Worm (Caenorhabditis elegans) whole organism, L1 larva: ENCODE data around the gene F57G9.7.

Source experiments
- C04F5.9 ChIP-seq: sonication (generic microtip); optimal IDR thresholded peaks from 2 replicates; lab custom pipeline; 2016; ENCODE audit warnings: missing genetic modification characterization, missing compliant biosample characterization
- C16A3.4 ChIP-seq: fragments of 150-350 bp; optimal IDR thresholded peaks from 2 replicates; lab custom pipeline; 2014; ENCODE audit warnings: missing biosample characterization, missing genetic modification characterization
- F16B12.6 ChIP-seq: fragments of 150-350 bp; optimal IDR thresholded peaks from 2 replicates; lab custom pipeline; 2014; ENCODE audit warnings: missing biosample characterization, missing genetic modification characterization
- Y116A8C.19 ChIP-seq: sonication (generic microtip); optimal IDR thresholded peaks from 2 replicates; lab custom pipeline; 2016; ENCODE audit warnings: missing compliant biosample characterization, missing genetic modification characterization, borderline replicate concordance
- ceh-82 ChIP-seq, 3 experiments: fragments of 150-350 bp in 1 of 3; sonication (generic microtip) in 2 of 3; optimal IDR thresholded peaks; 2 replicates each; lab custom pipeline; 2014 to 2017; ENCODE audit warnings: missing biosample characterization in 3 of 3, missing genetic modification characterization in 3 of 3
- efl-1 ChIP-seq, 4 experiments: fragments of 150-350 bp; optimal IDR thresholded peaks in 3 of 4; peaks in 1 of 4; 1 replicate in 1 of 4; 2 replicates in 3 of 4; lab custom pipeline; 2014; ENCODE audit warnings: missing biosample characterization in 2 of 4, missing genetic modification characterization in 2 of 4, missing genetic modification reagents in 2 of 4
- egl-13 ChIP-seq: sonication (generic microtip); optimal IDR thresholded peaks from 2 replicates; lab custom pipeline; 2016; ENCODE audit warnings: missing genotype, missing genetic modification reagents, missing genetic modification characterization, missing compliant biosample characterization
- ets-5 ChIP-seq: fragments of 200-800 bp; sonication (Bioruptor generic); IDR thresholded peaks from 2 replicates; pipeline ENCODE4 v1.3.6; 2022; ENCODE audit warnings: missing genetic modification characterization, missing compliant biosample characterization
- fkh-10 ChIP-seq: sonication (generic microtip); optimal IDR thresholded peaks from 2 replicates; lab custom pipeline; 2017; ENCODE audit warnings: missing biosample characterization, missing genetic modification reagents, missing genetic modification characterization
- fkh-8 ChIP-seq: sonication (generic microtip); optimal IDR thresholded peaks from 2 replicates; lab custom pipeline; 2016; ENCODE audit warnings: mild to moderate bottlenecking, missing genetic modification characterization, missing compliant biosample characterization
- grh-1 ChIP-seq: fragments of 200-800 bp; sonication (Bioruptor generic); IDR thresholded peaks from 2 replicates; pipeline ENCODE4 v1.3.6; 2022; ENCODE audit warnings: missing genetic modification reagents, missing genetic modification characterization, missing compliant biosample characterization
- lin-13 ChIP-seq: fragments of 150-350 bp; optimal IDR thresholded peaks from 2 replicates; lab custom pipeline; 2014; ENCODE audit warnings: missing biosample characterization, missing genetic modification reagents, missing genetic modification characterization
- lin-14 ChIP-seq: fragments of 200-800 bp; sonication (Bioruptor generic); optimal IDR thresholded peaks from 2 replicates; lab custom pipeline; 2018; ENCODE audit warnings: mild to moderate bottlenecking, missing genetic modification characterization, moderate library complexity, missing compliant biosample characterization
- lin-35 ChIP-seq, 2 experiments: fragments of 150-350 bp; optimal IDR thresholded peaks; 2 replicates each; lab custom pipeline; 2014; ENCODE audit warnings: missing biosample characterization in 2 of 2, missing genetic modification characterization in 2 of 2, missing genetic modification reagents in 2 of 2
- lin-39 ChIP-seq: fragments of 150-350 bp; optimal IDR thresholded peaks from 2 replicates; lab custom pipeline; 2014; ENCODE audit warnings: missing biosample characterization, missing genetic modification reagents, missing genetic modification characterization
- lir-3 ChIP-seq: sonication (generic microtip); optimal IDR thresholded peaks from 2 replicates; lab custom pipeline; 2016; ENCODE audit warnings: mild to moderate bottlenecking, missing genetic modification characterization, moderate library complexity, missing compliant biosample characterization; ENCODE audit not compliant: poor library complexity
- lsy-2 ChIP-seq, 2 experiments: fragments of 150-350 bp; optimal IDR thresholded peaks; 2 replicates each; lab custom pipeline; 2014; ENCODE audit warnings: missing biosample characterization in 2 of 2, missing genetic modification characterization in 2 of 2
- mab-9 ChIP-seq: fragments of 200-800 bp; sonication (Bioruptor generic); IDR thresholded peaks from 2 replicates; pipeline ENCODE4 v1.3.6; 2022; ENCODE audit warnings: missing genetic modification reagents, missing genetic modification characterization, missing compliant biosample characterization
- mdl-1 ChIP-seq, 2 experiments: fragments of 150-350 bp; optimal IDR thresholded peaks; 2 replicates each; lab custom pipeline; 2014 to 2017; ENCODE audit warnings: missing biosample characterization in 2 of 2, missing genetic modification characterization in 2 of 2, inconsistent platforms in 1 of 2
- nhr-47 ChIP-seq: sonication (generic microtip); optimal IDR thresholded peaks from 2 replicates; lab custom pipeline; 2016; ENCODE audit warnings: mild to moderate bottlenecking, missing genetic modification characterization, moderate library complexity, missing compliant biosample characterization
- nhr-71 ChIP-seq: sonication (generic microtip); optimal IDR thresholded peaks from 2 replicates; lab custom pipeline; 2016; ENCODE audit warnings: mild to moderate bottlenecking, missing genetic modification characterization, moderate library complexity, missing compliant biosample characterization
- nhr-77 ChIP-seq: fragments of 150-350 bp; optimal IDR thresholded peaks from 2 replicates; lab custom pipeline; 2014; ENCODE audit warnings: missing biosample characterization, missing genetic modification characterization
- nhr-85 ChIP-seq: sonication (generic microtip); peaks from one replicate; lab custom pipeline; 2016; ENCODE audit warnings: missing genetic modification characterization, inconsistent platforms, missing compliant biosample characterization
- pax-3 ChIP-seq: fragments of 200-800 bp; sonication (Bioruptor generic); optimal IDR thresholded peaks from 2 replicates; lab custom pipeline; 2018; ENCODE audit warnings: mild to moderate bottlenecking, missing genetic modification characterization, moderate library complexity, missing compliant biosample characterization
- snpc-4 ChIP-seq: fragments of 150-350 bp; optimal IDR thresholded peaks from 2 replicates; lab custom pipeline; 2014; ENCODE audit warnings: missing biosample characterization, missing genetic modification characterization
- sox-4 ChIP-seq: sonication (generic microtip); optimal IDR thresholded peaks from 2 replicates; lab custom pipeline; 2016; ENCODE audit warnings: missing genetic modification characterization, missing compliant biosample characterization
- tbx-2 ChIP-seq: sonication (generic microtip); optimal IDR thresholded peaks from 2 replicates; lab custom pipeline; 2016; ENCODE audit warnings: missing genetic modification characterization, missing compliant biosample characterization
- unc-30 ChIP-seq: sonication (generic microtip); optimal IDR thresholded peaks from 2 replicates; lab custom pipeline; 2017; ENCODE audit warnings: missing biosample characterization, missing genetic modification characterization
- unc-86 ChIP-seq: sonication (generic microtip); optimal IDR thresholded peaks from 2 replicates; lab custom pipeline; 2016; ENCODE audit warnings: missing genetic modification characterization, missing compliant biosample characterization
- vab-15 ChIP-seq: sonication (generic microtip); optimal IDR thresholded peaks from 2 replicates; lab custom pipeline; 2017; ENCODE audit warnings: missing genotype, mild to moderate bottlenecking, missing genetic modification characterization, missing compliant biosample characterization
- xbp-1 ChIP-seq: sonication (generic microtip); optimal IDR thresholded peaks from 2 replicates; lab custom pipeline; 2016; ENCODE audit warnings: missing genetic modification characterization, missing compliant biosample characterization
- zip-4 ChIP-seq: fragments of 200-800 bp; sonication (Bioruptor generic); optimal IDR thresholded peaks from 2 replicates; lab custom pipeline; 2018; ENCODE audit warnings: mild to moderate bottlenecking, missing genetic modification characterization, moderate library complexity, missing compliant biosample characterization

Gene F57G9.7

DNA sequence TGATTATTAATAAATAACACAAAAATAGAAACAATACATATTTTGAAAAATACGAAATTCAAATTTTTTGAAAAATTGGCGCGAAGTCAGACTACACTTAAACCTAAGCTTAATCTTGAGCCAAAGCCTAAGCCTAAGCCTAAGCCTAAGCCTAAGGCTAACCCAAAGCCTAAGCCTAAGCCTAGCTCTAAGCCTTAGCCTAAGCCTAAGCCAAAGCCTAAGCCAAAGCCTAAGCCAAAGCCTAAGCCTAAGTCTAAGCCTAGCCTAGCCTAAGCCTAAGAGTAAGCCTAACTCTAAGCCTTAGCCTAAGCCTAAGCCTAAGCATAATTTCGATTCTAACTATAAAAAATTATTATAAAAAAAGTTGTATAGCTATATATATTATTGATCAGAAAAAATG, 16.7 kb downstream of the F57G9.7 start:
- no peak for TF ChIP-seq lin-35 (GFP tag; optimal IDR thresholded peaks at IDR 0.05; lab: Kevin White, UChicago)
- no peak for TF ChIP-seq C16A3.4 (tag; lab: Kevin White, UChicago)
- no peak for TF ChIP-seq mdl-1 (tag; optimal IDR thresholded peaks at IDR 0.05; lab: Kevin White, UChicago)
- no peak for TF ChIP-seq Y116A8C.19 (tag; lab: Kevin White, UChicago)
- no peak for TF ChIP-seq ceh-82 (tag; optimal IDR thresholded peaks at IDR 0.05; lab: Kevin White, UChicago)
- TF ChIP-seq mab-9, result no peak
- TF ChIP-seq grh-1, result no peak
- TF ChIP-seq C04F5.9 (tag; lab: Kevin White, UChicago), result no peak
- no peak for TF ChIP-seq lir-3 (tag; lab: Kevin White, UChicago)
- no peak for TF ChIP-seq lin-14 (GFP tag; lab: Kevin White, UChicago)
- no peak for TF ChIP-seq zip-4 (GFP tag; lab: Kevin White, UChicago)
- no peak for TF ChIP-seq ets-5 (GFP tag; lab: Robert Waterston, UW)
- TF ChIP-seq, all 84 proteins: peak for 0

- no peak for TF ChIP-seq C16A3.4 (tag; lab: Kevin White, UChicago)
- no peak for TF ChIP-seq unc-30 (tag; lab: Kevin White, UChicago)
- TF ChIP-seq lin-39 (tag; lab: Kevin White, UChicago), result no peak
Observed at ce11 chrII:12379430-12379829, 18.1 kb downstream of the F57G9.7 start, which contains the start of gene marc-5. Gene marc-5, minus strand, starts transcription at chrII:12379530.

DNA sequence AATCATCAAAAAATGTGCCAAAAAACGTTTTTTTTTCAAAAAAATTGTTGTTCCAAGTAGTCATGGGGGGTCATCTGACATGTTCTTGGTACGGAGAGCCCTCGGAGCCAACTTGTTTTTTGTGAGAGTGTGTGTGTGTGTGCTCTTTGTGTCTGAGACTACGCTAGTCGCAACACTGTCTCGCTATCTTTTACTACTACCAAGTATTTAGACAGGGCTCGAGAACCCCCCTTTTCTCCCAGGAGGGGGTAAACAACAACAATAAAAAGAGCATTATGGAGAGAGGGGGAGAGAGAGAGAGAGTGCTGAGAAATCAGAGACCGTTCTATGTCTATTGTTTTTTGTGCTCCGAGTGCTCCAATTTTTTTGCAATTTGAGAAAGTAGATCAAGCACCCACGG, 18.8 kb downstream of the F57G9.7 start:
- TF ChIP-seq nhr-77 (tag; lab: Kevin White, UChicago) (peak; percentile 8), sox-4 (tag; lab: Kevin White, UChicago) (no peak), fkh-8 (tag; lab: Kevin White, UChicago) (peak; percentile 12), lin-14 (GFP tag; lab: Kevin White, UChicago) (peak; percentile 64), nhr-71 (peak; percentile 21), lin-39 (tag; lab: Kevin White, UChicago) (no peak), efl-1 (optimal IDR thresholded peaks at IDR 0.05; lab: Kevin White, UChicago) (no peak), efl-1 (GFP tag; optimal IDR thresholded peaks at IDR 0.05 in 1 of 2; lab: Kevin White, UChicago) (peak in 1 of 2 experiments; percentile 92)

DNA sequence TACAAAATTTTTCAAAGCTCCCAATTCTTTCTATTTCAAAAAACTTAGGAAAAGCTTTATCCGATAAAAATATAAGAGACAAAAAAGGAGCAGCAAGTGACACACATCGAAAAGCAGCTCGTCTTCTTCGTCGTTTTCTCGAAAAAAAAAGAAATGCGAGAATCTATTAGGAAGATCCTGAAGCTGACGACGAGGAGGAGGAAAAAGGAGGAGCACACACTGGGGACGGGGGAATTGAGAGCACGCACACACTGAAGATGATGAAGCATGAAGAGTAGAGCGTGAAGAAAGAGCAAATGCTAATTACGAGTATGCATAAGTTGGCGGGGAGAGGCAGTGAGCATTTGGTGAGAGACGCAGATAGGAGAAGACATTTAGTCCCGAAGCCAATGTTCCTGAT, 23.6 kb downstream of the F57G9.7 start:
- TF ChIP-seq lin-14 (GFP tag; lab: Kevin White, UChicago), result peak; percentile 53
- peak in 1 of 3 experiments; percentile 43 for TF ChIP-seq ceh-82 (tag; optimal IDR thresholded peaks at IDR 0.05; lab: Kevin White, UChicago)
- TF ChIP-seq unc-86 (tag; lab: Kevin White, UChicago), result peak; percentile 8
- TF ChIP-seq F16B12.6 (tag; lab: Kevin White, UChicago), result no peak
- TF ChIP-seq nhr-85 (tag; lab: Kevin White, UChicago), result no peak
- TF ChIP-seq efl-1 (optimal IDR thresholded peaks at IDR 0.05; lab: Kevin White, UChicago), result no peak
- peak in 1 of 2 experiments; percentile 68 for TF ChIP-seq efl-1 (GFP tag; optimal IDR thresholded peaks at IDR 0.05 in 1 of 2; lab: Kevin White, UChicago)
- TF ChIP-seq egl-13 (tag; lab: Kevin White, UChicago), result peak; percentile 20
- TF ChIP-seq fkh-10, result peak; percentile 69
- TF ChIP-seq lin-13 (GFP tag; lab: Kevin White, UChicago), result no peak
- TF ChIP-seq nhr-47 (tag; lab: Kevin White, UChicago), result peak; percentile 6
- TF ChIP-seq lsy-2 (tag; optimal IDR thresholded peaks at IDR 0.05; lab: Kevin White, UChicago), result peak in 1 of 2 experiments; percentile 1
- TF ChIP-seq pax-3 (tag; lab: Kevin White, UChicago), result no peak

DNA sequence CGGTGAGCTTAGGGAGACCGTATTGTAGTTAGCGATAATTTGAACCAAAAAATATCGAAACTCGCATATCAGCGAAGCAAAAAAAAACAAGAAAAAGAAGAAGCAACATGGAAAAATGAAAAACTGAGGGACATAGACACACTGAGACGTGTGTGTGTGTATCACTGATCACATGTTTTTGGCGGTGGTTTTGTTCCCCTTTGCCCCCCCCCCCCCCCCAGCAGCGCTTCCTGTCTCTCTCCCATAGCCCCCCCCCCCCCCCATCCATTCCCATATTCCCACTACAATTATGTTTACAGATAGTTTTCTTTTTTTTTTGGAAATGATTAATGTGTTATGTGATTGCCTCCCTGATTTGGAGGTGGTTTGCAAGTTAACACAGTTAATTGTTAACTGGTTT, 28.4 kb downstream of the F57G9.7 start:
- TF ChIP-seq lin-14 (GFP tag; lab: Kevin White, UChicago) (peak; percentile 57), vab-15 (tag; lab: Kevin White, UChicago) (no peak), egl-13 (tag; lab: Kevin White, UChicago) (no peak), snpc-4 (tag; lab: Kevin White, UChicago) (no peak), xbp-1 (tag; lab: Kevin White, UChicago) (no peak), tbx-2 (tag; lab: Kevin White, UChicago) (no peak)
